Worm (Caenorhabditis elegans) whole organism, young adult: Measurements from ENCODE around the gene B0244.15.

Experiments
- B0261.1 ChIP-seq: sonication (generic microtip); optimal IDR thresholded peaks from 2 replicates; lab custom pipeline; 2016; ENCODE audit warnings: mild to moderate bottlenecking, missing genetic modification characterization, moderate library complexity, missing compliant biosample characterization
- C06A6.2 ChIP-seq: fragments of 200-800 bp; sonication (Bioruptor generic); conservative IDR thresholded peaks from 2 replicates; pipeline ENCODE4 v1.3.6; 2022; ENCODE audit warnings: missing genetic modification characterization, missing compliant biosample characterization
- D2030.7 ChIP-seq: fragments of 200-800 bp; sonication (Bioruptor generic); IDR thresholded peaks from 2 replicates; pipeline ENCODE4 v1.3.6; 2022; ENCODE audit warnings: missing genetic modification reagents, missing genetic modification characterization, missing compliant biosample characterization
- cebp-2 ChIP-seq: fragments of 200-800 bp; sonication (Bioruptor generic); IDR thresholded peaks from 2 replicates; pipeline ENCODE4 v1.3.6; 2022; ENCODE audit warnings: missing genetic modification characterization, missing compliant biosample characterization
- lin-35 ChIP-seq, 3 experiments: fragments of 150-350 bp in 2 of 3; sonication (generic microtip) in 1 of 3; optimal IDR thresholded peaks; 2 replicates each; lab custom pipeline; 2014 to 2018; ENCODE audit warnings: missing biosample characterization in 3 of 3, missing genetic modification characterization in 3 of 3, missing genetic modification reagents in 3 of 3
- nfya-2 ChIP-seq: fragments of 200-800 bp; sonication (Bioruptor generic); IDR thresholded peaks from 2 replicates; pipeline ENCODE4 v1.3.6; 2022; ENCODE audit warnings: missing genetic modification reagents, missing genetic modification characterization, missing compliant biosample characterization
- pha-4 ChIP-seq: fragments of 150-350 bp; sonication (generic microtip); optimal IDR thresholded peaks from 2 replicates; lab custom pipeline; 2014; ENCODE audit warnings: missing biosample characterization, missing genetic modification reagents, missing genetic modification characterization
- sdz-38 ChIP-seq: sonication (generic microtip); optimal IDR thresholded peaks from 2 replicates; lab custom pipeline; 2016; ENCODE audit warnings: missing genotype, missing genetic modification characterization, missing compliant biosample characterization
- unc-62 ChIP-seq: fragments of 150-350 bp; optimal IDR thresholded peaks from 2 replicates; lab custom pipeline; 2014; ENCODE audit warnings: missing biosample characterization, missing genetic modification reagents, missing genetic modification characterization

- TF ChIP-seq B0261.1 (tag; lab: Kevin White, UChicago) (no peak), pha-4 (tag; lab: Kevin White, UChicago) (no peak), nfya-2 (GFP tag; lab: Robert Waterston, UW) (no peak), lin-35 (GFP tag; optimal IDR thresholded peaks at IDR 0.05; lab: Kevin White, UChicago) (no peak), sdz-38 (tag; lab: Kevin White, UChicago) (no peak), C06A6.2 (no peak), D2030.7 (GFP tag; lab: Robert Waterston, UW) (peak; percentile 41; the same call in 1 of the 2 replicates), unc-62 (GFP tag; lab: Kevin White, UChicago) (no peak), cebp-2 (GFP tag; lab: Robert Waterston, UW) (no peak)
Observed at ce11 chrIII:5701491-5701890, 41.7 kb upstream of the B0244.15 start.
